Worm (Caenorhabditis elegans): ENCODE results near the gene F36H12.17.

DNA sequence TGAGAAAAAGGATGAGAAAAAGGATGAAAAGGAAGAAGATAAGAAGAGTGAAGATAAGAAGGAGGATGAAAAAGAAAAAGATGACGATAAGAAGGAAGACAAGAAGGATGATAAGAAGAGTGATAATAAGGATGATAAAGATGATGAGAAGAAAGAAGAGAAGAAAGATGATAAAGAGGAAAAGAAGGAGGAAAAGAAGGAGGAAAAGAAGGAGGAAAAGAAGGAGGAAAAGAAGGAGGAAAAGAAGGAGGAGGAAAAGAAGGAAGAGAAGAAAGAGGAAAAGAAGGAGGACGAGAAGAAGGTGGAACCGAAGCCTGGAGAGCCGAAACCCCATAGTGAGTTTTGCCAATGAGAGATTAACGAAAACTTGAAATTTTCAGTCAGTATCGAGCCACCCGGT, 4.3 kb downstream of the F36H12.17 start:
- TF ChIP-seq C38D4.7 (GFP tag; optimal IDR thresholded peaks at IDR 0.05) (no peak), ttx-3 (tag; optimal IDR thresholded peaks at IDR 0.05) (no peak), ama-1 (optimal IDR thresholded peaks at IDR 0.05) (no peak), ceh-48 (tag; optimal IDR thresholded peaks at IDR 0.05) (no peak), elt-2 (tag; optimal IDR thresholded peaks at IDR 0.05) (peak; percentile 70)

Measured in whole organism, late embryonic.